Worm (Caenorhabditis elegans) whole organism, L2 larva: ENCODE measurements around the gene F46H5.11.

Experiments used
- ZK546.5 ChIP-seq: sonication (generic microtip); optimal IDR thresholded peaks from 2 replicates; lab custom pipeline; 2017; ENCODE audit warnings: missing biosample characterization, missing genetic modification characterization
- lin-11 ChIP-seq: fragments of 150-350 bp; sonication (generic microtip); optimal IDR thresholded peaks from 2 replicates; lab custom pipeline; 2014; ENCODE audit warnings: missing biosample characterization, missing genetic modification characterization, inconsistent platforms, mixed read lengths
- lin-13 ChIP-seq: fragments of 150-350 bp; optimal IDR thresholded peaks from 2 replicates; lab custom pipeline; 2014; ENCODE audit warnings: missing biosample characterization, missing genetic modification reagents, missing genetic modification characterization
- nhr-11 ChIP-seq: fragments of 150-350 bp; optimal IDR thresholded peaks from 2 replicates; lab custom pipeline; 2014; ENCODE audit warnings: missing biosample characterization, missing genetic modification characterization
- nhr-77 ChIP-seq: fragments of 150-350 bp; optimal IDR thresholded peaks from 2 replicates; lab custom pipeline; 2014; ENCODE audit warnings: missing biosample characterization, missing genetic modification characterization
- skn-1 ChIP-seq: sonication (generic microtip); optimal IDR thresholded peaks from 2 replicates; lab custom pipeline; 2017; ENCODE audit warnings: missing biosample characterization, missing genetic modification characterization
- unc-55 ChIP-seq: fragments of 150-350 bp; sonication (generic microtip); optimal IDR thresholded peaks from 3 replicates; lab custom pipeline; 2014; ENCODE audit warnings: missing biosample characterization, missing genetic modification reagents, missing genetic modification characterization
- zag-1 ChIP-seq: fragments of 150-350 bp; optimal IDR thresholded peaks from 2 replicates; lab custom pipeline; 2014; ENCODE audit warnings: missing biosample characterization, missing genetic modification characterization
- ztf-4 ChIP-seq: fragments of 150-350 bp; optimal IDR thresholded peaks from 2 replicates; lab custom pipeline; 2014; ENCODE audit warnings: missing biosample characterization, missing genetic modification characterization

- TF ChIP-seq ZK546.5 (tag; lab: Kevin White, UChicago) (no peak), lin-13 (GFP tag; lab: Kevin White, UChicago) (peak; percentile 64), nhr-77 (tag; lab: Kevin White, UChicago) (no peak), nhr-11 (tag; lab: Kevin White, UChicago) (no peak), zag-1 (tag; lab: Kevin White, UChicago) (peak; percentile 11), lin-11 (tag; lab: Kevin White, UChicago) (no peak), unc-55 (no peak), skn-1 (no peak), ztf-4 (tag; lab: Kevin White, UChicago) (peak; percentile 8)
Measured at ce11 chrX:7230321-7230720, 41.5 kb downstream of the F46H5.11 start.
